Fruit fly (Drosophila melanogaster): ENCODE data around the gene CG42367.

Gene CG42367

DNA sequence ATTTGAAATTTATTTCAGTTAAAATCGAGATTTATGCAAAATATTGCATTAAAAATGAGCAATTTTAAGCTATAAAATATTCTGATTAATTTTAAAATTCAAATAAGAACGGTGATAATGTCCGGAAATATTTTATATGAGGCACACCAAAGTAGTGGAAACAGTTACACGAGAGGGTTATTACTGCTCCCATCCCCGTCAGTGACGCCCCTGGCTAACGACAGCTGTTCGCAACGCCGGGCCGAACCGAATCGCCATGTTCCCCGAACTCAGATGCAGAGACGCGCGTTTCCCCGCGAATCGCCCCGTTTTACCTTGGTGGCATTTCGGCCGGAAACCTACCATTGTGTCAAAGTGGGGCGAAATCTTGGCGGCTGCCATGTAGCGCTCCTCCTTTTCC lies 18.6 kb upstream of the CG42367 start (continued):
- TF ChIP-seq HmgD (GFP tag; optimal IDR thresholded peaks at IDR 0.05) (no peak), CG18599 (GFP tag; optimal IDR thresholded peaks at IDR 0.05) (no peak), CG32767 (GFP tag; IDR thresholded peaks at IDR 0.05) (no peak), TFAM (GFP tag; optimal IDR thresholded peaks at IDR 0.05) (no peak), CG6813 (GFP tag; optimal IDR thresholded peaks at IDR 0.05) (no peak), CG15514 (GFP tag; optimal IDR thresholded peaks at IDR 0.05) (peak; percentile 34), Opbp (GFP tag; IDR thresholded peaks at IDR 0.05; ENCODE audit: partially characterized antibody) (no peak), al (GFP tag; IDR thresholded peaks at IDR 0.05) (0 out of 2 replicates have a peak, but pooled peaks have one; percentile 8), pnt (GFP tag; optimal IDR thresholded peaks at IDR 0.05) (no peak), pum (GFP tag; optimal IDR thresholded peaks at IDR 0.05) (no peak), tgo (GFP tag; IDR thresholded peaks at IDR 0.05) (peak; percentile 37; the same call in 1 of the 3 replicates), CG2875 (GFP tag; optimal IDR thresholded peaks at IDR 0.05) (no peak), Tbp (GFP tag; optimal IDR thresholded peaks at IDR 0.05) (no peak), CG31441 (GFP tag; IDR thresholded peaks at IDR 0.05) (no peak), ara (GFP tag; IDR thresholded peaks at IDR 0.05) (peak; percentile 24), Lim3 (GFP tag; IDR thresholded peaks at IDR 0.05) (no peak), CG8765 (GFP tag; IDR thresholded peaks at IDR 0.05) (no peak), CG32532 (GFP tag; IDR thresholded peaks at IDR 0.05) (peak; percentile 15; the same call in 1 of the 2 replicates), Oaz (GFP tag; IDR thresholded peaks at IDR 0.05) (no peak), cwo (GFP tag; optimal IDR thresholded peaks at IDR 0.05) (no peak), CG13775 (GFP tag; optimal IDR thresholded peaks at IDR 0.05) (no peak), Hey (tag; optimal IDR thresholded peaks at IDR 0.05) (no peak), Hmx (GFP tag; optimal IDR thresholded peaks at IDR 0.05) (no peak), CG10979 (tag; optimal IDR thresholded peaks at IDR 0.05) (no peak), CG7556 (GFP tag; optimal IDR thresholded peaks at IDR 0.05) (no peak), CG11723 (GFP tag; optimal IDR thresholded peaks at IDR 0.05) (no peak), grau (tag; optimal IDR thresholded peaks at IDR 0.05) (peak; percentile 19), Doc2 (GFP tag; IDR thresholded peaks at IDR 0.05) (no peak), CG6765 (GFP tag; optimal IDR thresholded peaks at IDR 0.05) (no peak), emc (GFP tag; optimal IDR thresholded peaks at IDR 0.05) (no peak), CG7928 (GFP tag; optimal IDR thresholded peaks at IDR 0.05) (no peak), CG3847 (GFP tag; IDR thresholded peaks at IDR 0.05) (no peak), E2f1 (GFP tag; IDR thresholded peaks at IDR 0.05) (no peak), CG1792 (GFP tag; optimal IDR thresholded peaks at IDR 0.05) (no peak), CG6689 (GFP tag; IDR thresholded peaks at IDR 0.05) (0 out of 2 replicates have a peak, but pooled peaks have one; percentile 13), Scr (GFP tag; IDR thresholded peaks at IDR 0.05; ENCODE audit: partially characterized antibody) (no peak), Xrp1 (GFP tag; IDR thresholded peaks at IDR 0.05) (no peak), CG7839 (tag; optimal IDR thresholded peaks at IDR 0.05) (peak; percentile 25), Dad (GFP tag; optimal IDR thresholded peaks at IDR 0.05) (no peak), CG42726 (GFP tag; IDR thresholded peaks at IDR 0.05; ENCODE audit: partially characterized antibody) (no peak), sens (GFP tag) (peak; percentile 53), CG18476 (GFP tag; optimal IDR thresholded peaks at IDR 0.05) (no peak), odd (GFP tag; optimal IDR thresholded peaks at IDR 0.05) (no peak), CG18262 (tag; optimal IDR thresholded peaks at IDR 0.05) (no peak), hth (optimal IDR thresholded peaks at IDR 0.05) (no peak), Ravus (GFP tag; IDR thresholded peaks at IDR 0.05) (no peak), croc (GFP tag; conservative IDR thresholded peaks at IDR 0.05) (no peak), unpg (GFP tag; optimal IDR thresholded peaks at IDR 0.05) (no peak), zen2 (GFP tag; IDR thresholded peaks at IDR 0.05; ENCODE audit: partially characterized antibody) (no peak), cas (GFP tag; IDR thresholded peaks at IDR 0.05) (no peak), bcd (GFP tag; optimal IDR thresholded peaks at IDR 0.05) (no peak), Bdp1 (GFP tag; optimal IDR thresholded peaks at IDR 0.05) (no peak)

All from whole organism, embryonic.